Worm (Caenorhabditis elegans): ENCODE data around the gene K02E7.10.

DNA sequence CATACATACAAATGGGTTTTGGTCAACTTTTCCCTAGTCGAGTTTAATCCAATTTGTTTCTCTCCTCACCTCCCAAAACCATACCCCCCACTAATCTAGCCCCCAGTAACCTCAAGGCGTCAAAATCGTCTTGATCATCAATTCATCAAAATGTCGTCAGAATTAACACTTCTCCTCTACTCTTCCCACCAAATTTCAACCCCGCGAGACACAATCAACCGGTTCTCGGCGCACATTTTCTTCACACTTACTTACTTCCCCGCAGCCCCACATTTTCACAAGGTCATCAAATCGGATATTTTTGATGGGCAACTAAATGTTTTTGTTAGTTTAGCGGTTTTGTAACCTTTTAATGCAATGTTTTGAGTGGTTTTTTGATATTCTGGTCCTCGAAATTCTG lies 23.9 kb upstream of the K02E7.10 start:
- TF ChIP-seq hlh-11 (tag; optimal IDR thresholded peaks at IDR 0.05) (no peak), snpc-4 (tag; optimal IDR thresholded peaks at IDR 0.05) (no peak), lin-39 (tag; optimal IDR thresholded peaks at IDR 0.05) (no peak), ztf-11 (tag; optimal IDR thresholded peaks at IDR 0.05) (no peak), nhr-237 (tag; optimal IDR thresholded peaks at IDR 0.05) (no peak), ceh-82 (tag; optimal IDR thresholded peaks at IDR 0.05) (no peak), nhr-102 (tag; optimal IDR thresholded peaks at IDR 0.05) (no peak), nhr-76 (tag; optimal IDR thresholded peaks at IDR 0.05) (no peak), fos-1 (tag; optimal IDR thresholded peaks at IDR 0.05) (no peak), dpl-1 (GFP tag; optimal IDR thresholded peaks at IDR 0.05) (no peak)

Measured in whole organism, L4 larva.